Worm (Caenorhabditis elegans) whole organism, mixed stage, embryonic: ENCODE results near the gene F53F8.5.

Source experiments
- M03D4.4 ChIP-seq: sonication (generic microtip); optimal IDR thresholded peaks from 2 replicates; lab custom pipeline; 2017; ENCODE audit warnings: mild to moderate bottlenecking, missing genetic modification characterization, missing compliant biosample characterization
- blmp-1 ChIP-seq: fragments of 150-350 bp; optimal IDR thresholded peaks from 2 replicates; lab custom pipeline; 2014; ENCODE audit warnings: missing biosample characterization, missing genetic modification characterization
- ceh-39 ChIP-seq: fragments of 150-350 bp; optimal IDR thresholded peaks from 2 replicates; lab custom pipeline; 2014; ENCODE audit warnings: missing biosample characterization, missing genetic modification characterization
- ceh-83 ChIP-seq: fragments of 200-800 bp; sonication (Bioruptor generic); optimal IDR thresholded peaks from 2 replicates; lab custom pipeline; 2018; ENCODE audit warnings: mild to moderate bottlenecking, missing genetic modification characterization, missing compliant biosample characterization
- ces-1 ChIP-seq: fragments of 150-350 bp; optimal IDR thresholded peaks from 2 replicates; lab custom pipeline; 2014; ENCODE audit warnings: missing biosample characterization, missing genetic modification reagents, missing genetic modification characterization
- drap-1 ChIP-seq: fragments of 200-800 bp; sonication (Bioruptor generic); optimal IDR thresholded peaks from 3 replicates; lab custom pipeline; 2018; ENCODE audit warnings: mild to moderate bottlenecking, missing genetic modification characterization, missing compliant biosample characterization
- elt-1 ChIP-seq: sonication (generic microtip); optimal IDR thresholded peaks from 2 replicates; lab custom pipeline; 2017; ENCODE audit warnings: missing genetic modification characterization, mild to moderate bottlenecking, missing compliant biosample characterization, antibody characterized with exemption, moderate library complexity, borderline replicate concordance; ENCODE audit not compliant: insufficient read depth
- elt-3 ChIP-seq: fragments of 150-350 bp; optimal IDR thresholded peaks from 2 replicates; lab custom pipeline; 2014; ENCODE audit warnings: missing biosample characterization, missing genetic modification characterization
- flh-1 ChIP-seq: fragments of 200-800 bp; sonication (Bioruptor generic); optimal IDR thresholded peaks from 2 replicates; lab custom pipeline; 2018; ENCODE audit warnings: mild to moderate bottlenecking, missing genetic modification characterization, moderate library complexity, missing compliant biosample characterization
- ham-2 ChIP-seq: fragments of 200-800 bp; sonication (Bioruptor generic); optimal IDR thresholded peaks from 2 replicates; lab custom pipeline; 2018; ENCODE audit warnings: mild to moderate bottlenecking, missing genetic modification characterization, missing compliant biosample characterization
- hlh-1 ChIP-seq: fragments of 150-350 bp; optimal IDR thresholded peaks from 2 replicates; lab custom pipeline; 2014; ENCODE audit warnings: missing biosample characterization, missing genetic modification reagents, missing genetic modification characterization
- lin-13 ChIP-seq: fragments of 150-350 bp; optimal IDR thresholded peaks from 2 replicates; lab custom pipeline; 2014; ENCODE audit warnings: missing biosample characterization, missing genetic modification characterization
- lsy-2 ChIP-seq: fragments of 150-350 bp; optimal IDR thresholded peaks from 2 replicates; lab custom pipeline; 2014; ENCODE audit warnings: missing biosample characterization, missing genetic modification characterization
- mab-5 ChIP-seq: fragments of 150-350 bp; optimal IDR thresholded peaks from 2 replicates; lab custom pipeline; 2014; ENCODE audit warnings: missing biosample characterization, missing genetic modification characterization
- mep-1 ChIP-seq: fragments of 150-350 bp; optimal IDR thresholded peaks from 2 replicates; lab custom pipeline; 2017; ENCODE audit warnings: missing biosample characterization, missing genetic modification reagents, missing genetic modification characterization, inconsistent platforms
- mls-2 ChIP-seq: sonication (generic microtip); optimal IDR thresholded peaks from 2 replicates; lab custom pipeline; 2016; ENCODE audit warnings: mild to moderate bottlenecking, missing genetic modification characterization, moderate library complexity, missing compliant biosample characterization
- nhr-12 ChIP-seq: fragments of 150-350 bp; optimal IDR thresholded peaks from 2 replicates; lab custom pipeline; 2014; ENCODE audit warnings: missing biosample characterization, missing genetic modification characterization
- nhr-2 ChIP-seq: fragments of 150-350 bp; optimal IDR thresholded peaks from 2 replicates; lab custom pipeline; 2014; ENCODE audit warnings: missing biosample characterization, missing genetic modification characterization
- nhr-237 ChIP-seq: fragments of 150-350 bp; optimal IDR thresholded peaks from 2 replicates; lab custom pipeline; 2014; ENCODE audit warnings: missing biosample characterization, missing genetic modification characterization
- nhr-28 ChIP-seq: fragments of 150-350 bp; optimal IDR thresholded peaks from 2 replicates; lab custom pipeline; 2014; ENCODE audit warnings: missing biosample characterization, missing genetic modification characterization
- pha-4 ChIP-seq: fragments of 150-350 bp; optimal IDR thresholded peaks from 2 replicates; lab custom pipeline; 2018; ENCODE audit warnings: missing biosample characterization, missing genetic modification reagents, missing genetic modification characterization
- sem-2 ChIP-seq: fragments of 200-800 bp; sonication (Bioruptor generic); optimal IDR thresholded peaks from 2 replicates; lab custom pipeline; 2018; ENCODE audit warnings: mild to moderate bottlenecking, missing genetic modification characterization, missing compliant biosample characterization
- snpc-4 ChIP-seq: fragments of 150-350 bp; optimal IDR thresholded peaks from 2 replicates; lab custom pipeline; 2014; ENCODE audit warnings: missing biosample characterization, missing genetic modification characterization
- sptf-1 ChIP-seq: sonication (generic microtip); optimal IDR thresholded peaks from 2 replicates; lab custom pipeline; 2017; ENCODE audit warnings: mild to moderate bottlenecking, missing genetic modification characterization, moderate library complexity, missing compliant biosample characterization
- tbx-8 ChIP-seq: fragments of 200-800 bp; sonication (Bioruptor generic); optimal IDR thresholded peaks from 2 replicates; lab custom pipeline; 2018; ENCODE audit warnings: mild to moderate bottlenecking, missing genetic modification characterization, moderate library complexity, missing compliant biosample characterization
- unc-39 ChIP-seq: fragments of 150-350 bp; optimal IDR thresholded peaks from 2 replicates; lab custom pipeline; 2014; ENCODE audit warnings: missing biosample characterization, missing genetic modification characterization
- unc-62 ChIP-seq: fragments of 150-350 bp; optimal IDR thresholded peaks from 2 replicates; lab custom pipeline; 2014; ENCODE audit warnings: missing biosample characterization, missing genetic modification reagents, missing genetic modification characterization
- zip-8 ChIP-seq: fragments of 150-350 bp; optimal IDR thresholded peaks from 2 replicates; lab custom pipeline; 2014; ENCODE audit warnings: missing biosample characterization, missing genetic modification characterization
- ztf-11 ChIP-seq: fragments of 150-350 bp; optimal IDR thresholded peaks from 2 replicates; lab custom pipeline; 2014; ENCODE audit warnings: missing biosample characterization, missing genetic modification characterization

Gene F53F8.5

DNA sequence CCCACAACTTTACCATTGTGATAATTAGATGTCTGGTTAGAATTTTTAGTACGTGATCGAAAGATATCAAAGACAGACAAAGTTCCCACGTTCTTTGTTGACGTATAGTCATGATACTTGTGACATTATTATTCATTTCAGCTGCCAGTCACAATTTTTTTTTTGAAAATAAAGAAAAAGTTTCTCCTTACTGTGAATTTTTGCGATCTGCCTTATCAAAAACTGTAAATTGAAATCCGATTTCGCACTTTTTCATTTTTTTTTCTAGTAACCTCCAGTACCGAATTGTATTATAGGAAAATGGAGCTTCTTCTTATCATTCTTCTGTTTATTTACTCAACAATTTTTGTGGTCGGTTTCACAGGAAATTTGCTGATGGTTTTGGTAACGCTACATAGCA, 22.7 kb downstream of the F53F8.5 start, which contains the start of gene srsx-35:
Gene srsx-35 (plus strand): TSS at position 301 of the 400 bp plus-strand sequence.
- TF ChIP-seq hlh-1 (tag; lab: Kevin White, UChicago) (no peak), lsy-2 (tag; lab: Kevin White, UChicago) (no peak)
- TF ChIP-seq, all 35 proteins: peak for 0

DNA sequence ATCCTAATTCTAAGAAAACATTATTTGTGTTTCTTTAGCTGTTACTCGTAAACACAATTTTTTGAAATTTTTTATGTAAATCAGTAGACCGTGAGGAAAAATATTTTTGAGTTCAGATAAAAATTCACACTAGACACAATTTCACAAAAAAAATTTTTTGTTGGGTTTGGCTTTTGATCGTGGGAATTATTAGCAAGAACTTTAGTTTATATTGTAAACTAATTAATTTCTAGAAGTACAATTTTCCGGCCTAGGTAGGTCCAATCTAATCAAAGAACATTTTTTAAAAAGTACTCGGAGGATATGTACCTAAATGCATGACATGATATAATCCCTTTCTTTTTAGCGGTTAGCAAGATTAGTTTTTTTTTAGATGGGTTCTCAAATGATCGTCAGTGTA, 23.7 kb downstream of the F53F8.5 start:
- no peak for TF ChIP-seq ceh-83
- no peak for TF ChIP-seq nhr-237 (tag; lab: Kevin White, UChicago)
- TF ChIP-seq mep-1 (tag; lab: Kevin White, UChicago), result no peak
- no peak for TF ChIP-seq lin-13 (tag; lab: Kevin White, UChicago)

DNA sequence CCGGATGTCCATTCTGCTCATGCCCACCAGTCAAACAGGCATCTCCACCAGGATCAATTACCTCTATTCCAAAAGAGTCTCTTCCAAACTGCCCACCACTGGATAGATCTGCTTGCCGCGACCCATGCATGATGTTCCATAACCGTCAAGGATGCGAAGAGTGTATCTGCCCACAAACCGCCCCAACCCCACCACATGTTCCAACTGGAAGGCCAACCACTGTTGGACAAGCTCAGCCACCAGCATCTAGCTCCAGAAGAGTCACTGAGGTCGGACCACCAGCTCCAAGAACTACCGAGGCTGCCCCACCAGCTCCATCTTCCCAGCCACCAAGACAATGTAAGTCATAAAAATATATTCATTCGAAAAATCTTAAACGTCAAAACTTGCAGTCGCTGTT, 33.2 kb downstream of the F53F8.5 start:
- TF ChIP-seq nhr-2 (tag; lab: Kevin White, UChicago) (no peak), nhr-28 (tag; lab: Kevin White, UChicago) (no peak), sem-2 (GFP tag; lab: Kevin White, UChicago) (peak; percentile 14), mls-2 (tag; lab: Kevin White, UChicago) (no peak), mab-5 (no peak), hlh-1 (tag; lab: Kevin White, UChicago) (no peak)

DNA sequence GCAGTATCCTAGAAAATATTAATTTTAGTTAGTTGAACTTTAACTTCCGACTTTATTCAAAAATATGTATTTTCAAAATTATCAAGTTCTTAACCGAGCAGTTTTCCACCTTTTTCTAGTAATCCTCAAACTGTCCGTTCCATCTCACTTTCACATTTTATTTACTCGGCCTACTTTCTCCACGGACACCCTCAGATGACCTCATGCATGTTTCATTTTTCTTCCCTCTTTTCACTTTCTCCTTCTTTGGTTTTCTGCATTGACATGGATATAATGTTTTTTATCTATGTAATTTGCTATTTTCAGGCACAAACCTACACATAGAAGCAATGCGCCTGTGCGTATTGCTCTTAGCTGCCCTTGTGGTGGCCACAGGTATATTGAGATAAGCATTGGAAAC, 36.9 kb downstream of the F53F8.5 start, which contains the start of gene mlt-11:
Gene mlt-11 (plus strand): TSS at position 301 of the 400 bp plus-strand sequence.
- TF ChIP-seq M03D4.4 (tag; lab: Kevin White, UChicago) (no peak), snpc-4 (tag; lab: Kevin White, UChicago) (no peak), hlh-1 (tag; lab: Kevin White, UChicago) (no peak), elt-3 (tag; lab: Kevin White, UChicago) (no peak), ceh-83 (no peak), blmp-1 (tag; lab: Kevin White, UChicago) (no peak), sptf-1 (tag; lab: Kevin White, UChicago) (no peak), unc-62 (GFP tag; lab: Kevin White, UChicago) (no peak), mep-1 (tag; lab: Kevin White, UChicago) (no peak), pha-4 (tag; lab: Kevin White, UChicago) (no peak), ztf-11 (tag; lab: Kevin White, UChicago) (no peak), zip-8 (tag; lab: Kevin White, UChicago) (no peak), lin-13 (tag; lab: Kevin White, UChicago) (no peak), elt-1 (tag; lab: Kevin White, UChicago) (no peak), mls-2 (tag; lab: Kevin White, UChicago) (no peak), ham-2 (GFP tag; lab: Kevin White, UChicago) (no peak), nhr-12 (tag; lab: Kevin White, UChicago) (no peak)

DNA sequence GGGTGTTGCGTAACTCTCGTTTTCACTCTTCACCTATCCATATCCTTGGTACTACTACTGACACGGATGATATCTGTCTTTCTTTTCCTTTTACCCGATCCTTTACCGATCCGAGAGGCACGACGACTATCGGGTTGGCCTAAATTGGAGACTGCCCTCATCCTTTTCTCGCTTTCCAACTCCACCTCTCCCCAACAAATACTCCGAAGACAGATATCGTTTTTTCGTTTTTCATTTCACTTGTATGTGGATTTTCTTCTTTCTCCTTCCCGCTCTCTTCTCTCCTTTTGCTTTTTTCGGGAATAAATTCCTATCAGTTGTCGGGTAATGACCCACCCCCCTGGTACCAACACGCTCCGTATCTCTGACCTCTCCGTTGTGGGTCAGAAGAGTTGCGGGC, 38.9 kb downstream of the F53F8.5 start:
- no peak for TF ChIP-seq ceh-39 (tag; lab: Kevin White, UChicago)
- TF ChIP-seq blmp-1 (tag; lab: Kevin White, UChicago), result peak; percentile 84
- no peak for TF ChIP-seq unc-39 (tag; lab: Kevin White, UChicago)
- TF ChIP-seq hlh-1 (tag; lab: Kevin White, UChicago), result no peak
- TF ChIP-seq ces-1 (GFP tag; lab: Kevin White, UChicago), result no peak
- TF ChIP-seq zip-8 (tag; lab: Kevin White, UChicago), result peak; percentile 54
- TF ChIP-seq tbx-8 (GFP tag; lab: Kevin White, UChicago), result no peak
- TF ChIP-seq drap-1 (GFP tag; lab: Kevin White, UChicago), result no peak
- TF ChIP-seq, all 35 proteins: peak for 2

DNA sequence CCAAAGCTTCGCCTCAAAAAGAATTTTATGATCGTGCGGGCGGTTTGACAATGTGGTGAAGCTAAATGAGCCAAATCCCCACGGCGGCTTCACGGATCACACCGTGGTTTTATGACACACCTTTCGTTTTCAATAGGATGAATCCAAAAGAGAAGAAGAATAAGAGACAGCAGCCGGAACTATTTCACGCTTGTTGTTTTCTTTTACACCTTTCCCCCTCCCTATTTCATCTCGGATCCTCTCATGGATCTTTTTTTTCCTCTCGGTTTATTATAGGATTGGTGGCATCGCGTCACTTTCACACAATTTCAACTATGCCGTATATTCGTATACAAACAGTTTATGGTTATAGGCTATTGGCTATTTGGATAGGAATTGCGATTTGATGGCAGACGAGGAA, 40.1 kb downstream of the F53F8.5 start:
- TF ChIP-seq lin-13 (tag; lab: Kevin White, UChicago) (no peak), blmp-1 (tag; lab: Kevin White, UChicago) (peak; percentile 18)

DNA sequence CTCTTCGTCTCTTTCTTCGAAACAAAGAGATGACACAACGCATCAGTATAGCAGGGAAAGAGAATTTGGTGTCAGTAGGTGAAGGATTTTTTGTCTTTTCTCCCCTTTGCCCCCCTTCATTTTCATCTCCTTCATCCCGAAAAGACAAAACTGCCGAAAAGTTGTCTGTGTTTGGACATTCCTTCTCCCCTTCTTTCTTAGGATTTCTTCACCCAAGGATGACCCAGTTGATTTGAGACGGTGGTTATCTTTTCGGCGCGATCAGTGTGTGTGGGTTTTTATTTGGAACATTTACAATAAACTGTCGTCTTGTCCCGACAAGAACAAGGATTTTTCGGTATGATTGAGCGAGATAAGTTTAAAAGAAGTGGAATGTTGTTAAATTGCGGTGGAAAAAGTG, 41.4 kb downstream of the F53F8.5 start:
- peak; percentile 25 for TF ChIP-seq elt-1 (tag; lab: Kevin White, UChicago)
- no peak for TF ChIP-seq flh-1
